Fruit fly (Drosophila melanogaster) whole organism, embryonic: ENCODE measurements around the gene Obp28a.
A peak's percentile ranks its signal among the peaks of the same experiment; 100 is the strongest.

ENCODE experiments used
- ATbp ChIP-seq: fragments of 200-800 bp; sonication (Bioruptor generic); optimal IDR thresholded peaks from 2 replicates; lab custom pipeline; 2017; ENCODE audit warnings: missing biosample characterization, mild to moderate bottlenecking, missing genetic modification characterization, missing genetic modification reagents
- Asciz ChIP-seq: fragments of 200-800 bp; sonication (Bioruptor generic); optimal IDR thresholded peaks from 2 replicates; lab custom pipeline; 2017; ENCODE audit warnings: missing biosample characterization, mild to moderate bottlenecking, missing genetic modification characterization, missing genetic modification reagents
- Awh ChIP-seq: fragments of 200-800 bp; sonication (Bioruptor generic); IDR thresholded peaks from 2 replicates; pipeline ENCODE4, ENCODE4 v1.3.6; 2022; ENCODE audit warnings: missing biosample characterization, missing genetic modification characterization
- Bteb2 ChIP-seq: fragments of 200-800 bp; sonication (Bioruptor generic); optimal IDR thresholded peaks from 2 replicates; lab custom pipeline; 2016; ENCODE audit warnings: missing biosample characterization, missing genetic modification characterization
- CG12104 ChIP-seq: fragments of 200-800 bp; sonication (Bioruptor generic); optimal IDR thresholded peaks from 3 replicates; lab custom pipeline; 2016; ENCODE audit warnings: missing biosample characterization, missing genetic modification characterization
- CG12942 ChIP-seq: fragments of 200-800 bp; sonication (Bioruptor generic); optimal IDR thresholded peaks from 3 replicates; lab custom pipeline; 2016; ENCODE audit warnings: missing biosample characterization, missing genetic modification characterization
- CG17186 ChIP-seq: fragments of 200-800 bp; sonication (Bioruptor generic); optimal IDR thresholded peaks from 3 replicates; lab custom pipeline; 2017; ENCODE audit warnings: missing biosample characterization, missing genetic modification reagents, missing genetic modification characterization
- CG17385 ChIP-seq: fragments of 200-800 bp; sonication (Bioruptor generic); optimal IDR thresholded peaks from 3 replicates; lab custom pipeline; 2018; ENCODE audit warnings: missing biosample characterization, mild to moderate bottlenecking, missing genetic modification characterization
- CG2129 ChIP-seq: fragments of 200-800 bp; sonication (Bioruptor generic); IDR thresholded peaks from 2 replicates; pipeline ENCODE4 v1.3.6; 2022; ENCODE audit warnings: missing biosample characterization, missing genetic modification characterization; ENCODE audit not compliant: partially characterized antibody
- CG2199 ChIP-seq: fragments of 200-800 bp; sonication (Bioruptor generic); IDR thresholded peaks from 3 replicates; pipeline ENCODE4 v1.3.6; 2022; ENCODE audit warnings: missing biosample characterization, missing genetic modification characterization
- CG2678 ChIP-seq: fragments of 200-800 bp; sonication (Bioruptor generic); optimal IDR thresholded peaks from 3 replicates; lab custom pipeline; 2019; ENCODE audit warnings: missing biosample characterization, mild to moderate bottlenecking, missing genetic modification characterization, moderate library complexity
- CG30431 ChIP-seq: fragments of 200-800 bp; sonication (Bioruptor generic); optimal IDR thresholded peaks from 2 replicates; lab custom pipeline; 2017; ENCODE audit warnings: missing biosample characterization, missing genetic modification characterization
- CG33557 ChIP-seq: fragments of 200-800 bp; sonication (Bioruptor generic); optimal IDR thresholded peaks from 2 replicates; lab custom pipeline; 2019; ENCODE audit warnings: missing biosample characterization, mild to moderate bottlenecking, missing genetic modification characterization, moderate library complexity
- CG5953 ChIP-seq: fragments of 200-800 bp; sonication (Bioruptor generic); IDR thresholded peaks from 2 replicates; pipeline ENCODE4 v1.3.6; 2022; ENCODE audit warnings: missing biosample characterization, missing genetic modification characterization
- CG7839 ChIP-seq: fragments of 200-800 bp; sonication (Bioruptor generic); optimal IDR thresholded peaks from 3 replicates; lab custom pipeline; 2018; ENCODE audit warnings: missing biosample characterization, mild to moderate bottlenecking, missing genetic modification characterization, moderate library complexity
- CG8290 ChIP-seq, 3 experiments: fragments of 200-800 bp; sonication (Bioruptor generic); optimal IDR thresholded peaks; 2 replicates each; lab custom pipeline; 2016 to 2019; ENCODE audit warnings: missing biosample characterization in 3 of 3, missing genetic modification characterization in 3 of 3, mild to moderate bottlenecking in 2 of 3, moderate library complexity in 1 of 3
- CG8924 ChIP-seq: fragments of 200-800 bp; optimal IDR thresholded peaks from 3 replicates; lab custom pipeline; 2019; ENCODE audit warnings: missing biosample characterization, mild to moderate bottlenecking, missing genetic modification characterization, moderate library complexity
- Dfd ChIP-seq, 2 experiments: fragments of >200 bp; optimal IDR thresholded peaks; 2 replicates each; lab custom pipeline; 2017; ENCODE audit warnings: missing biosample characterization in 2 of 2, missing genetic modification characterization in 2 of 2
- Gsc ChIP-seq: fragments of 200-800 bp; sonication (Bioruptor generic); IDR thresholded peaks from 2 replicates; pipeline ENCODE4 v1.3.6; 2022; ENCODE audit warnings: missing biosample characterization, missing genetic modification characterization
- Hmr ChIP-seq: fragments of 200-800 bp; sonication (Bioruptor generic); optimal IDR thresholded peaks from 3 replicates; lab custom pipeline; 2017; ENCODE audit warnings: mild to moderate bottlenecking, missing biosample characterization, missing genetic modification reagents, missing genetic modification characterization
- Hr39 ChIP-seq: fragments of >200 bp; optimal IDR thresholded peaks from 2 replicates; lab custom pipeline; 2017
- Jarid2 ChIP-seq: fragments of 200-800 bp; sonication (Bioruptor generic); optimal IDR thresholded peaks from 3 replicates; lab custom pipeline; 2017; ENCODE audit warnings: mild to moderate bottlenecking, missing biosample characterization, missing genetic modification reagents, missing genetic modification characterization
- Lhr ChIP-seq: fragments of 200-800 bp; sonication (Bioruptor generic); optimal IDR thresholded peaks from 3 replicates; lab custom pipeline; 2017; ENCODE audit warnings: mild to moderate bottlenecking, missing biosample characterization, missing genetic modification reagents, missing genetic modification characterization
- Nf-YB ChIP-seq: fragments of 200-800 bp; sonication (Bioruptor generic); optimal IDR thresholded peaks from 3 replicates; lab custom pipeline; 2019; ENCODE audit warnings: missing biosample characterization, mild to moderate bottlenecking, missing genetic modification characterization, moderate library complexity
- Ptx1 ChIP-seq: fragments of 200-800 bp; sonication (Bioruptor generic); IDR thresholded peaks from 2 replicates; pipeline ENCODE4 v1.3.6; 2022; ENCODE audit warnings: missing biosample characterization, missing genetic modification characterization
- TFAM ChIP-seq: fragments of 200-800 bp; sonication (Bioruptor generic); optimal IDR thresholded peaks from 2 replicates; lab custom pipeline; 2017; ENCODE audit warnings: missing biosample characterization, missing genetic modification characterization, inconsistent platforms
- YL-1 ChIP-seq: fragments of 200-800 bp; sonication (Bioruptor generic); optimal IDR thresholded peaks from 3 replicates; lab custom pipeline; 2017; ENCODE audit warnings: missing biosample characterization, mild to moderate bottlenecking, missing genetic modification characterization
- ash1 ChIP-seq: fragments of 200-800 bp; sonication (Bioruptor generic); optimal IDR thresholded peaks from 2 replicates; lab custom pipeline; 2018; ENCODE audit warnings: missing biosample characterization, mild to moderate bottlenecking, missing genetic modification characterization
- br ChIP-seq: fragments of >200 bp; optimal IDR thresholded peaks from 2 replicates; lab custom pipeline; 2017
- caup ChIP-seq: fragments of 200-800 bp; sonication (Bioruptor generic); optimal IDR thresholded peaks from 3 replicates; lab custom pipeline; 2017; ENCODE audit warnings: missing biosample characterization, mild to moderate bottlenecking, missing genetic modification characterization, moderate library complexity; ENCODE audit not compliant: severe bottlenecking
- crp ChIP-seq, 2 experiments: fragments of 200-800 bp; sonication (Bioruptor generic); optimal IDR thresholded peaks; 2 replicates in 1 of 2; 3 replicates in 1 of 2; lab custom pipeline; 2017; ENCODE audit warnings: missing biosample characterization in 2 of 2, missing genetic modification characterization in 2 of 2, mild to moderate bottlenecking in 1 of 2, moderate library complexity in 1 of 2
- dati ChIP-seq: fragments of 200-800 bp; sonication (Bioruptor generic); IDR thresholded peaks from 2 replicates; pipeline ENCODE4 v1.3.6; 2022; ENCODE audit warnings: missing biosample characterization, missing genetic modification characterization
- dpn ChIP-seq, 2 experiments: fragments of 200-800 bp; sonication (Bioruptor generic); optimal IDR thresholded peaks; 3 replicates each; lab custom pipeline; 2016; ENCODE audit warnings: missing biosample characterization in 2 of 2, missing genetic modification characterization in 2 of 2
- eyg ChIP-seq: fragments of 200-800 bp; sonication (Bioruptor generic); optimal IDR thresholded peaks from 3 replicates; lab custom pipeline; 2016; ENCODE audit warnings: missing biosample characterization, missing genetic modification characterization
- ftz-f1 ChIP-seq: fragments of 200-800 bp; sonication (Bioruptor generic); optimal IDR thresholded peaks from 2 replicates; lab custom pipeline; 2016; ENCODE audit warnings: missing biosample characterization, missing genetic modification characterization
- jigr1 ChIP-seq: fragments of 200-800 bp; sonication (Bioruptor generic); IDR thresholded peaks from 3 replicates; pipeline ENCODE4 v1.3.6; 2022; ENCODE audit warnings: missing biosample characterization, missing genetic modification characterization
- kah ChIP-seq: fragments of 200-800 bp; sonication (Bioruptor generic); optimal IDR thresholded peaks from 2 replicates; lab custom pipeline; 2018; ENCODE audit warnings: missing biosample characterization, mild to moderate bottlenecking, missing genetic modification characterization
- kay ChIP-seq: fragments of 200-800 bp; sonication (Bioruptor generic); optimal IDR thresholded peaks from 2 replicates; lab custom pipeline; 2016; ENCODE audit warnings: missing biosample characterization, missing genetic modification characterization
- peb ChIP-seq: fragments of 200-800 bp; sonication (Bioruptor generic); IDR thresholded peaks from 2 replicates; pipeline ENCODE4 v1.3.6; 2022; ENCODE audit warnings: missing biosample characterization, missing genetic modification characterization
- ro ChIP-seq: fragments of 200-800 bp; sonication (Bioruptor generic); IDR thresholded peaks from 2 replicates; pipeline ENCODE4 v1.3.6; 2022; ENCODE audit warnings: missing biosample characterization, missing genetic modification characterization
- salm ChIP-seq: fragments of 200-800 bp; sonication (Bioruptor generic); optimal IDR thresholded peaks from 2 replicates; lab custom pipeline; 2018; ENCODE audit warnings: missing biosample characterization, mild to moderate bottlenecking, missing genetic modification characterization
- sens ChIP-seq: fragments of 200-800 bp; sonication (Bioruptor generic); peaks from one replicate; lab custom pipeline; 2016; ENCODE audit warnings: missing biosample characterization, missing genetic modification characterization
- shn ChIP-seq: fragments of 200-800 bp; sonication (Bioruptor generic); optimal IDR thresholded peaks from 3 replicates; lab custom pipeline; 2016; ENCODE audit warnings: missing biosample characterization, missing genetic modification characterization
- slbo ChIP-seq: fragments of 200-800 bp; sonication (Bioruptor generic); IDR thresholded peaks from 2 replicates; pipeline ENCODE4 v1.3.6; 2022; ENCODE audit warnings: missing biosample characterization, missing genetic modification characterization
- sob ChIP-seq: fragments of 200-800 bp; sonication (Bioruptor generic); IDR thresholded peaks from 2 replicates; pipeline ENCODE4 v1.3.6; 2022; ENCODE audit warnings: missing biosample characterization, missing genetic modification characterization
- tap ChIP-seq: fragments of 200-800 bp; optimal IDR thresholded peaks from 3 replicates; lab custom pipeline; 2019; ENCODE audit warnings: missing biosample characterization, mild to moderate bottlenecking, missing genetic modification characterization, moderate library complexity
- tio ChIP-seq: fragments of 200-800 bp; sonication (Bioruptor generic); optimal IDR thresholded peaks from 2 replicates; lab custom pipeline; 2017; ENCODE audit warnings: missing biosample characterization, missing genetic modification characterization, inconsistent platforms
- vvl ChIP-seq: fragments of 200-800 bp; sonication (Bioruptor generic); IDR thresholded peaks from 2 replicates; pipeline ENCODE4 v1.3.6; 2022; ENCODE audit warnings: missing biosample characterization, missing genetic modification characterization
- zen2 ChIP-seq: fragments of 200-800 bp; sonication (Bioruptor generic); IDR thresholded peaks from 3 replicates; pipeline ENCODE4 v1.3.6; 2022; ENCODE audit warnings: missing biosample characterization, missing genetic modification characterization; ENCODE audit not compliant: partially characterized antibody

Gene Obp28a

DNA sequence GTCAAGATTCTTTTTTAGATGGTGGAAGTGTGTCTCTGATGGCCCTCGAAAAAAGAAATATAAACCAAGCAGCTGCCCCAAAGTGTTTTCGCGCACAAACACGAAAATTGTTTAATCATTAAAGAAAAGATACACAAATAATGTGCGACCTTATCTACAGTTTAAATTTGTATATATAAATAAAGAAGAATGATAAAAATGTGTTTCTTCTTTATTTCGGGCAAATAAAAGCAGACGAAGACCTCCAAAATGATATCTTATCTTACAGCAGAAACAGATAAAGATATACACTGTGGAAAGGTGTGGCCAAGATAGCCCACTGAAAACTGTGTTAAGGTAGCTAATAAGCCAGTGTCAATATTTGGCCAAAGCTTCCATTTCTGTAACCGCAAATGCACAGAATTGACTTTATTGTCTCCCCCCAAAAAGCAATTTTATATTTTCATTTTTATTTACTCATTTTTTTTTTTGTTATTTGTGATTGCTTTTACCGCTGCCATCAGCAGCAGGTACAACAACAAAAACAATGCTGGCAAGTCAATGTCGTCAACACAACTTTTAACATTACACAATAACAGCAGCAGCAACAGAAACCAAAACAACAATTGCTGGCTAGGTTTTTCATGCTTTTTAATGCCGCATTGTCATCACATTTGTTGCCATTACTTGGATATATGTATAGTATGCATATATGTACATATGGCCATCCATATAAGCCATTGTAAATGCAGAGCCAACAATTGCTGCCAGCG, 28.1 kb upstream of the Obp28a start (continued):
- TF ChIP-seq ftz-f1 (GFP tag; lab: Kevin White, UChicago) = no peak
- no peak for TF ChIP-seq kah (GFP tag; lab: Kevin White, UChicago)
- TF ChIP-seq shn (GFP tag; lab: Kevin White, UChicago) = no peak
- peak; percentile 4 for TF ChIP-seq Bteb2 (GFP tag; lab: Kevin White, UChicago)
- TF ChIP-seq dati (GFP tag; lab: Robert Waterston, UW) = no peak
- peak; percentile 23 for TF ChIP-seq tap (tag; lab: Kevin White, UChicago)
- peak; percentile 38 for TF ChIP-seq CG2678 (tag; lab: Kevin White, UChicago)
- TF ChIP-seq crp (GFP tag; optimal IDR thresholded peaks at IDR 0.05; lab: Kevin White, UChicago) = no peak
- no peak for TF ChIP-seq jigr1 (GFP tag; lab: Robert Waterston, UW)
- no peak for TF ChIP-seq ro (GFP tag; lab: Robert Waterston, UW)
- TF ChIP-seq CG33557 (GFP tag; lab: Kevin White, UChicago) = peak; percentile 46
- TF ChIP-seq CG30431 (GFP tag; lab: Kevin White, UChicago) = no peak
- TF ChIP-seq vvl (GFP tag; lab: Robert Waterston, UW) = peak; percentile 43; the same call in 1 of the 2 replicates
- 0 out of 2 replicates have a peak, but pooled peaks have one; percentile 38 for TF ChIP-seq Awh (GFP tag; lab: Robert Waterston, UW)
- no peak for TF ChIP-seq dpn (GFP tag; optimal IDR thresholded peaks at IDR 0.05; lab: Kevin White, UChicago)
- peak; percentile 58; the same call in 1 of the 3 replicates for TF ChIP-seq CG2199 (GFP tag; lab: Robert Waterston, UW)
- no peak for TF ChIP-seq peb (GFP tag; lab: Robert Waterston, UW)
- TF ChIP-seq br (lab: Kevin White, UChicago) = no peak
- 0 out of 2 replicates have a peak, but pooled peaks have one; percentile 27 for TF ChIP-seq CG5953 (GFP tag; lab: Robert Waterston, UW)
- peak; percentile 4 for TF ChIP-seq CG17385
- TF ChIP-seq tio (GFP tag; lab: Kevin White, UChicago) = no peak
- no peak for TF ChIP-seq Hr39 (lab: Kevin White, UChicago)
- TF ChIP-seq CG17186 (GFP tag; lab: Kevin White, UChicago) = no peak
- peak; percentile 88 for TF ChIP-seq sens (GFP tag; lab: Kevin White, UChicago)
- TF ChIP-seq CG12942 (GFP tag; lab: Kevin White, UChicago) = no peak
- TF ChIP-seq Ptx1 (GFP tag; lab: Robert Waterston, UW) = peak; percentile 6; the same call in 1 of the 2 replicates
- no peak for TF ChIP-seq ash1
- TF ChIP-seq Jarid2 (GFP tag; lab: Kevin White, UChicago) = no peak
- TF ChIP-seq CG7839 (tag; lab: Kevin White, UChicago) = no peak
- no peak for TF ChIP-seq Dfd (GFP tag; optimal IDR thresholded peaks at IDR 0.05; lab: Kevin White, UChicago)
- 0 out of 2 replicates have a peak, but pooled peaks have one; percentile 16 for TF ChIP-seq sob (GFP tag; lab: Robert Waterston, UW)
- TF ChIP-seq Asciz (GFP tag; lab: Kevin White, UChicago) = peak; percentile 56
- TF ChIP-seq Hmr (GFP tag; lab: Kevin White, UChicago) = peak; percentile 43
- peak; percentile 47 for TF ChIP-seq caup
- TF ChIP-seq CG8290 (GFP tag; optimal IDR thresholded peaks at IDR 0.05; lab: Kevin White, UChicago) = no peak
- peak in 1 of 2 experiments; percentile 30 for TF ChIP-seq CG8290 (tag; optimal IDR thresholded peaks at IDR 0.05; lab: Kevin White, UChicago)
- TF ChIP-seq ATbp (GFP tag; lab: Kevin White, UChicago) = peak; percentile 72
- TF ChIP-seq YL-1 (GFP tag; lab: Kevin White, UChicago) = peak; percentile 8
- peak; percentile 63 for TF ChIP-seq CG12104
- TF ChIP-seq kay (GFP tag; lab: Kevin White, UChicago) = no peak
- TF ChIP-seq salm (tag; lab: Kevin White, UChicago) = peak; percentile 19
- no peak for TF ChIP-seq TFAM (GFP tag; lab: Kevin White, UChicago)
- TF ChIP-seq eyg (GFP tag; lab: Kevin White, UChicago) = peak; percentile 1
- no peak for TF ChIP-seq CG2129 (GFP tag; lab: Robert Waterston, UW)
- peak; percentile 12 for TF ChIP-seq CG8924 (tag; lab: Kevin White, UChicago)
- no peak for TF ChIP-seq Gsc (GFP tag; lab: Robert Waterston, UW)
- TF ChIP-seq zen2 = no peak
- TF ChIP-seq slbo = peak; percentile 28; the same call in 1 of the 2 replicates
- TF ChIP-seq Nf-YB (GFP tag; lab: Kevin White, UChicago) = peak; percentile 37
- TF ChIP-seq Lhr = no peak
